Fruit fly (Drosophila melanogaster): ENCODE results near the gene Obp19c.

DNA sequence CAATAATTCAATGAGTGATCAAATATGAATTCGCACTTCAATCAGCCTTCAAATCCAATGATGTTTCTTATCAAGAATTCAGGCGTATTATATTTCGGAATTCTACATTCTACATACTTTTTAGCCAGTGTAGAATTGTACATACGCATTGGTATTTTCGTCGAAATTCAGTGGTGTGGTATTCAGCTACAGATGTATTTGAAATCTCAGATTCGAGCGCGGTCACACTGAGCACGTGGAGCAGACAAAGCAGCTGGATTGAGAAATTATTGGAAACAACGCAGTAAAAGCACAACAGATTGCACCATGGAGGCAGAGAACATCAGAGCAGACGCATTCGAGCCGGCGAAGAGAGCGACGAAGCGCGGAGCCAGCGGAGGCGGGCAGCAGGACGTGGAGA lies 27.5 kb downstream of the Obp19c start:
- TF ChIP-seq bab1 (GFP tag; optimal IDR thresholded peaks at IDR 0.05) (peak; percentile 42), CG7045 (GFP tag; optimal IDR thresholded peaks at IDR 0.05) (no peak), Crg-1 (GFP tag; optimal IDR thresholded peaks at IDR 0.05) (no peak), pad (GFP tag; optimal IDR thresholded peaks at IDR 0.05) (no peak), cnc (optimal IDR thresholded peaks at IDR 0.05) (no peak), CG33017 (tag; optimal IDR thresholded peaks at IDR 0.05) (no peak)

Data from whole organism, adult.